Worm (Caenorhabditis elegans) whole organism, young adult: Measurements from ENCODE around the gene clec-238.

Source experiments
- B0336.3 ChIP-seq: fragments of 200-800 bp; sonication (Bioruptor generic); IDR thresholded peaks from 2 replicates; pipeline ENCODE4 v1.3.6; 2022; ENCODE audit warnings: missing genetic modification characterization, missing compliant biosample characterization
- C06A6.2 ChIP-seq: fragments of 200-800 bp; sonication (Bioruptor generic); conservative IDR thresholded peaks from 2 replicates; pipeline ENCODE4 v1.3.6; 2022; ENCODE audit warnings: missing genetic modification characterization, missing compliant biosample characterization
- D2030.7 ChIP-seq: fragments of 200-800 bp; sonication (Bioruptor generic); IDR thresholded peaks from 2 replicates; pipeline ENCODE4 v1.3.6; 2022; ENCODE audit warnings: missing genetic modification reagents, missing genetic modification characterization, missing compliant biosample characterization
- F23B12.7 ChIP-seq: sonication (generic microtip); optimal IDR thresholded peaks from 2 replicates; lab custom pipeline; 2017; ENCODE audit warnings: missing genetic modification characterization, mild to moderate bottlenecking, missing compliant biosample characterization, antibody characterized with exemption, moderate library complexity; ENCODE audit not compliant: insufficient read depth
- F37B4.10 ChIP-seq: fragments of 200-800 bp; sonication (Bioruptor generic); IDR thresholded peaks from 2 replicates; pipeline ENCODE4 v1.3.6; 2022; ENCODE audit warnings: missing genetic modification characterization, missing compliant biosample characterization
- F52B5.7 ChIP-seq: sonication (generic microtip); optimal IDR thresholded peaks from 2 replicates; lab custom pipeline; 2016; ENCODE audit warnings: mild to moderate bottlenecking, missing genetic modification characterization, missing compliant biosample characterization
- K12H6.12 ChIP-seq: fragments of 200-800 bp; sonication (Bioruptor generic); optimal IDR thresholded peaks from 2 replicates; lab custom pipeline; 2018; ENCODE audit warnings: mild to moderate bottlenecking, missing genetic modification characterization, missing compliant biosample characterization
- Y95B8A.8 ChIP-seq: fragments of 200-800 bp; sonication (Bioruptor generic); IDR thresholded peaks from 2 replicates; pipeline ENCODE4 v1.3.6; 2022; ENCODE audit warnings: missing genetic modification reagents, missing genetic modification characterization, missing compliant biosample characterization
- akir-1 ChIP-seq: fragments of 200-800 bp; sonication (Bioruptor generic); optimal IDR thresholded peaks from 2 replicates; lab custom pipeline; 2018; ENCODE audit warnings: mild to moderate bottlenecking, missing genetic modification characterization, moderate library complexity, missing compliant biosample characterization
- ama-1 ChIP-seq, 3 experiments: fragments of 150-350 bp in 1 of 3; sonication (generic microtip) in 2 of 3; optimal IDR thresholded peaks; 2 replicates each; lab custom pipeline; 2014 to 2018; ENCODE audit warnings: missing biosample characterization in 2 of 3, missing genetic modification characterization in 2 of 3, missing genetic modification reagents in 2 of 3
- aptf-2 ChIP-seq: fragments of 200-800 bp; sonication (Bioruptor generic); conservative IDR thresholded peaks from 2 replicates; pipeline ENCODE4 v1.3.6; 2022; ENCODE audit warnings: missing genetic modification reagents, missing genetic modification characterization, missing compliant biosample characterization
- athp-1 ChIP-seq: sonication (generic microtip); optimal IDR thresholded peaks from 2 replicates; lab custom pipeline; 2017; ENCODE audit warnings: mild to moderate bottlenecking, missing genetic modification characterization, missing compliant biosample characterization
- attf-3 ChIP-seq: fragments of 200-800 bp; sonication (Bioruptor generic); conservative IDR thresholded peaks from 2 replicates; pipeline ENCODE4 v1.3.6; 2022; ENCODE audit warnings: missing genetic modification reagents, missing genetic modification characterization, missing compliant biosample characterization
- attf-6 ChIP-seq: fragments of 200-800 bp; sonication (Bioruptor generic); IDR thresholded peaks from 2 replicates; pipeline ENCODE4 v1.3.6; 2022; ENCODE audit warnings: missing genetic modification reagents, missing genetic modification characterization, missing compliant biosample characterization
- cebp-1 ChIP-seq, 2 experiments: fragments of 200-800 bp in 1 of 2; sonication (Bioruptor generic) in 1 of 2; sonication (generic microtip) in 1 of 2; IDR thresholded peaks in 1 of 2; optimal IDR thresholded peaks in 1 of 2; 2 replicates each; pipeline versions ENCODE4 v1.3.6 to Lab custom; 2017 to 2022; ENCODE audit warnings: missing compliant biosample characterization in 2 of 2, missing genetic modification characterization in 2 of 2, mild to moderate bottlenecking in 1 of 2, missing genetic modification reagents in 1 of 2, moderate library complexity in 1 of 2
- ceh-27 ChIP-seq: fragments of 200-800 bp; sonication (Bioruptor generic); optimal IDR thresholded peaks from 2 replicates; lab custom pipeline; 2018; ENCODE audit warnings: mild to moderate bottlenecking, missing genetic modification characterization, moderate library complexity, missing compliant biosample characterization
- ceh-40 ChIP-seq: fragments of 200-800 bp; sonication (Bioruptor generic); IDR thresholded peaks from 2 replicates; pipeline ENCODE4 v1.3.6; 2022; ENCODE audit warnings: missing genetic modification characterization, missing compliant biosample characterization
- ceh-79 ChIP-seq: sonication (generic microtip); optimal IDR thresholded peaks from 2 replicates; lab custom pipeline; 2017; ENCODE audit warnings: mild to moderate bottlenecking, missing genetic modification characterization, missing compliant biosample characterization
- die-1 ChIP-seq: sonication (generic microtip); optimal IDR thresholded peaks from 2 replicates; lab custom pipeline; 2016; ENCODE audit warnings: missing genotype, mild to moderate bottlenecking, missing genetic modification characterization, missing compliant biosample characterization
- dpff-1 ChIP-seq: sonication (generic microtip); optimal IDR thresholded peaks from 2 replicates; lab custom pipeline; 2017; ENCODE audit warnings: mild to moderate bottlenecking, missing genetic modification characterization, missing compliant biosample characterization
- dpl-1 ChIP-seq: fragments of 150-350 bp; optimal IDR thresholded peaks from 2 replicates; lab custom pipeline; 2014; ENCODE audit warnings: missing biosample characterization, missing genetic modification reagents, missing genetic modification characterization
- egl-18 ChIP-seq: fragments of 200-800 bp; sonication (Bioruptor generic); IDR thresholded peaks from 2 replicates; pipeline ENCODE4 v1.3.6; 2022; ENCODE audit warnings: missing genetic modification reagents, missing genetic modification characterization, missing compliant biosample characterization
- egrh-3 ChIP-seq: fragments of 200-800 bp; sonication (Bioruptor generic); IDR thresholded peaks from 2 replicates; pipeline ENCODE4 v1.3.6; 2022; ENCODE audit warnings: missing genetic modification reagents, missing genetic modification characterization, missing compliant biosample characterization
- fkh-3 ChIP-seq: sonication (generic microtip); optimal IDR thresholded peaks from 2 replicates; lab custom pipeline; 2016; ENCODE audit warnings: mild to moderate bottlenecking, missing genetic modification characterization, missing compliant biosample characterization
- hsf-1 ChIP-seq: fragments of 200-800 bp; sonication (Bioruptor generic); IDR thresholded peaks from 2 replicates; pipeline ENCODE4 v1.3.6; 2022; ENCODE audit warnings: missing genetic modification reagents, missing genetic modification characterization, missing compliant biosample characterization
- lag-1 ChIP-seq: fragments of 200-800 bp; sonication (Bioruptor generic); IDR thresholded peaks from 2 replicates; pipeline ENCODE4 v1.3.6; 2022; ENCODE audit warnings: missing genetic modification reagents, missing genetic modification characterization, missing compliant biosample characterization
- let-526 ChIP-seq: fragments of 200-800 bp; sonication (Bioruptor generic); IDR thresholded peaks from 2 replicates; pipeline ENCODE4 v1.3.6; 2022; ENCODE audit warnings: missing genetic modification reagents, missing genetic modification characterization, missing compliant biosample characterization
- lin-26 ChIP-seq: fragments of 200-800 bp; sonication (Bioruptor generic); IDR thresholded peaks from 2 replicates; pipeline ENCODE4 v1.3.6; 2022; ENCODE audit warnings: missing genetic modification reagents, missing genetic modification characterization, missing compliant biosample characterization
- lin-35 ChIP-seq, 3 experiments: fragments of 150-350 bp in 2 of 3; sonication (generic microtip) in 1 of 3; optimal IDR thresholded peaks; 2 replicates each; lab custom pipeline; 2014 to 2018; ENCODE audit warnings: missing biosample characterization in 3 of 3, missing genetic modification characterization in 3 of 3, missing genetic modification reagents in 3 of 3
- lin-40 ChIP-seq: sonication (generic microtip); optimal IDR thresholded peaks from 2 replicates; lab custom pipeline; 2016; ENCODE audit warnings: missing genetic modification characterization, mild to moderate bottlenecking, missing compliant biosample characterization, missing genotype, missing genetic modification reagents
- lsl-1 ChIP-seq: fragments of 200-800 bp; sonication (Bioruptor generic); optimal IDR thresholded peaks from 2 replicates; lab custom pipeline; 2018; ENCODE audit warnings: mild to moderate bottlenecking, missing genetic modification characterization, moderate library complexity, missing compliant biosample characterization
- lsy-27 ChIP-seq: sonication (generic microtip); optimal IDR thresholded peaks from 2 replicates; lab custom pipeline; 2017; ENCODE audit warnings: missing genetic modification characterization, mild to moderate bottlenecking, missing compliant biosample characterization, antibody characterized with exemption, missing genotype, borderline replicate concordance; ENCODE audit not compliant: insufficient read depth
- madf-3 ChIP-seq: fragments of 200-800 bp; sonication (Bioruptor generic); IDR thresholded peaks from 2 replicates; pipeline ENCODE4 v1.3.6; 2022; ENCODE audit warnings: missing genetic modification reagents, missing genetic modification characterization, missing compliant biosample characterization
- madf-8 ChIP-seq: fragments of 200-800 bp; sonication (Bioruptor generic); conservative IDR thresholded peaks from 2 replicates; pipeline ENCODE4 v1.3.6; 2022; ENCODE audit warnings: missing genetic modification reagents, missing genetic modification characterization, missing compliant biosample characterization
- mcd-1 ChIP-seq: fragments of 200-800 bp; sonication (Bioruptor generic); IDR thresholded peaks from 2 replicates; pipeline ENCODE4 v1.3.6; 2022; ENCODE audit warnings: missing genetic modification reagents, missing genetic modification characterization, missing compliant biosample characterization
- mes-4 ChIP-seq: sonication (generic microtip); optimal IDR thresholded peaks from 2 replicates; lab custom pipeline; 2016; ENCODE audit warnings: missing genotype, missing genetic modification characterization, missing compliant biosample characterization
- mxl-1 ChIP-seq: sonication (generic microtip); optimal IDR thresholded peaks from 2 replicates; lab custom pipeline; 2016; ENCODE audit warnings: missing genetic modification characterization, missing compliant biosample characterization
- nfya-1 ChIP-seq: sonication (generic microtip); optimal IDR thresholded peaks from 2 replicates; lab custom pipeline; 2017; ENCODE audit warnings: antibody characterized with exemption, missing compliant biosample characterization, missing genetic modification characterization, borderline replicate concordance; ENCODE audit not compliant: insufficient read depth
- nfyb-1 ChIP-seq: fragments of 200-800 bp; sonication (Bioruptor generic); IDR thresholded peaks from 2 replicates; pipeline ENCODE4 v1.3.6; 2022; ENCODE audit warnings: missing genetic modification reagents, missing genetic modification characterization, missing compliant biosample characterization
- nhr-179 ChIP-seq: sonication (generic microtip); optimal IDR thresholded peaks from 2 replicates; lab custom pipeline; 2016; ENCODE audit warnings: mild to moderate bottlenecking, missing genetic modification characterization, missing compliant biosample characterization
- pha-4 ChIP-seq: fragments of 150-350 bp; sonication (generic microtip); optimal IDR thresholded peaks from 2 replicates; lab custom pipeline; 2014; ENCODE audit warnings: missing biosample characterization, missing genetic modification reagents, missing genetic modification characterization
- rpc-1 ChIP-seq, 2 experiments: fragments of 150-350 bp in 1 of 2; sonication (generic microtip) in 1 of 2; optimal IDR thresholded peaks; 2 replicates each; lab custom pipeline; 2014 to 2018; ENCODE audit warnings: missing biosample characterization in 1 of 2, missing genetic modification characterization in 1 of 2, missing genetic modification reagents in 1 of 2, missing genotype in 1 of 2
- tbp1 ChIP-seq: fragments of 200-800 bp; sonication (Bioruptor generic); optimal IDR thresholded peaks from 2 replicates; lab custom pipeline; 2018; ENCODE audit warnings: mild to moderate bottlenecking, missing genetic modification characterization, missing compliant biosample characterization
- xnd-1 ChIP-seq: sonication (generic microtip); optimal IDR thresholded peaks from 2 replicates; lab custom pipeline; 2016; ENCODE audit warnings: missing genotype, missing genetic modification reagents, missing genetic modification characterization, missing compliant biosample characterization
- ztf-6 ChIP-seq: fragments of 200-800 bp; sonication (Bioruptor generic); IDR thresholded peaks from 2 replicates; pipeline ENCODE4 v1.3.6; 2022; ENCODE audit warnings: missing genetic modification reagents, missing genetic modification characterization, missing compliant biosample characterization

The clec-238 gene

ce11 chrV:16918378-16918777, 33.2 kb upstream of the clec-238 start, which contains the start of the genes fbxa-206 and Y102A5C.2:
fbxa-206 (minus strand) TSS chrV:16918478.
Y102A5C.2 (plus strand) TSS chrV:16918731.
- no peak for TF ChIP-seq K12H6.12 (tag; lab: Kevin White, UChicago)
- peak; percentile 73 for TF ChIP-seq lsl-1 (GFP tag; lab: Kevin White, UChicago)

- TF ChIP-seq tbp1 (GFP tag; lab: Kevin White, UChicago): peak; percentile 27
- no peak for TF ChIP-seq lag-1 (GFP tag; lab: Robert Waterston, UW)
- no peak for TF ChIP-seq aptf-2 (GFP tag; lab: Robert Waterston, UW)
- no peak for TF ChIP-seq lin-35 (GFP tag; optimal IDR thresholded peaks at IDR 0.05; lab: Kevin White, UChicago)
- no peak for TF ChIP-seq let-526 (GFP tag; lab: Robert Waterston, UW)
- TF ChIP-seq mes-4 (tag; lab: Kevin White, UChicago): no peak
- TF ChIP-seq F37B4.10 (GFP tag; lab: Robert Waterston, UW): no peak
- TF ChIP-seq dpff-1 (tag; lab: Kevin White, UChicago): no peak
- TF ChIP-seq B0336.3 (GFP tag; lab: Robert Waterston, UW): 0 out of 2 replicates have a peak, but pooled peaks have one; percentile 45
- no peak for TF ChIP-seq F23B12.7 (tag; lab: Kevin White, UChicago)
- no peak for TF ChIP-seq athp-1
- peak; percentile 21 for TF ChIP-seq die-1 (tag; lab: Kevin White, UChicago)
- TF ChIP-seq madf-3: no peak
- TF ChIP-seq lsy-27 (tag; lab: Kevin White, UChicago): no peak
- no peak for TF ChIP-seq ceh-27 (GFP tag; lab: Kevin White, UChicago)
- TF ChIP-seq egrh-3 (GFP tag; lab: Robert Waterston, UW): no peak
- no peak for TF ChIP-seq cebp-1 (GFP tag; IDR thresholded peaks at IDR 0.05; lab: Robert Waterston, UW)
- peak; percentile 10 for TF ChIP-seq cebp-1 (tag; optimal IDR thresholded peaks at IDR 0.05; lab: Kevin White, UChicago)
- TF ChIP-seq nhr-179: no peak
- TF ChIP-seq Y95B8A.8: peak; percentile 64; the same call in 1 of the 2 replicates
- peak; percentile 14 for TF ChIP-seq xnd-1 (tag; lab: Kevin White, UChicago)
- TF ChIP-seq D2030.7 (GFP tag; lab: Robert Waterston, UW): peak; percentile 31; the same call in 1 of the 2 replicates
- no peak for TF ChIP-seq ceh-40 (GFP tag; lab: Robert Waterston, UW)
- TF ChIP-seq rpc-1 (optimal IDR thresholded peaks at IDR 0.05; lab: Kevin White, UChicago): no peak
- TF ChIP-seq rpc-1 (tag; optimal IDR thresholded peaks at IDR 0.05; lab: Kevin White, UChicago): no peak
- no peak for TF ChIP-seq C06A6.2
- TF ChIP-seq ama-1 (optimal IDR thresholded peaks at IDR 0.05; lab: Kevin White, UChicago): no peak
- no peak for TF ChIP-seq ama-1 (GFP tag; optimal IDR thresholded peaks at IDR 0.05; lab: Kevin White, UChicago)
- TF ChIP-seq ceh-79 (tag; lab: Kevin White, UChicago): no peak
- TF ChIP-seq lin-26 (GFP tag; lab: Robert Waterston, UW): 0 out of 2 replicates have a peak, but pooled peaks have one; percentile 32
- peak; percentile 89 for TF ChIP-seq attf-6 (GFP tag; lab: Robert Waterston, UW)
- TF ChIP-seq madf-8 (GFP tag; lab: Robert Waterston, UW): no peak
- TF ChIP-seq attf-3: no peak
- TF ChIP-seq K12H6.12 (tag; lab: Kevin White, UChicago): no peak
- TF ChIP-seq lin-40: no peak
- TF ChIP-seq hsf-1 (GFP tag; lab: Robert Waterston, UW): 0 out of 2 replicates have a peak, but pooled peaks have one; percentile 42
- no peak for TF ChIP-seq ztf-6
- TF ChIP-seq F52B5.7 (tag; lab: Kevin White, UChicago): no peak
- peak; percentile 26; the same call in 1 of the 2 replicates for TF ChIP-seq mcd-1 (GFP tag; lab: Robert Waterston, UW)
- TF ChIP-seq fkh-3 (tag; lab: Kevin White, UChicago): no peak
- no peak for TF ChIP-seq dpl-1 (GFP tag; lab: Kevin White, UChicago)
- no peak for TF ChIP-seq egl-18 (GFP tag; lab: Robert Waterston, UW)
- peak; percentile 6 for TF ChIP-seq mxl-1 (tag; lab: Kevin White, UChicago)
- TF ChIP-seq nfyb-1 (GFP tag; lab: Robert Waterston, UW): no peak
- TF ChIP-seq akir-1 (GFP tag; lab: Kevin White, UChicago): no peak
- no peak for TF ChIP-seq nfya-1
- TF ChIP-seq pha-4: no peak
Observed at ce11 chrV:16919675-16920074, 31.9 kb upstream of the clec-238 start.
